Worm (Caenorhabditis elegans): ENCODE data around the gene gst-30.

DNA sequence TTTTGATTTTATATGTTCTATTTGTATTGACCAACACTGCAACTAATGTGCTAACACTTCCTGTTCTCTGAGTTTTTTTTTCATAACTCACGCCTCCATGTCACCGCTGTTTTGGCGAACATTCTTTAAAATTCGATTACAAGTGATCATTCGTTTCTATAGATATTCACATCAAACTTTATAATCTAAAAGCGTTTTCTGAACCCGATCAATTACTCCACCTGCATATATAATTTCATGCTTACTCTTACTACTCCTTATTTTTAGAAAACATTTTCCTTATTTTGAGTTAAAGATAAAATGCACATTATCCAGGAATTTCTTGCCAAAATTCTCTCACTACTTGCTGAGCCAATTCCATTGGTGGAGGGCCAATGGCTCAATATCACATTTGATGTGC lies 48.9 kb downstream of the gst-30 start, which contains the start of gene R05F9.7:
- TF ChIP-seq dao-5 (tag; optimal IDR thresholded peaks at IDR 0.05), result no peak
- no peak for TF ChIP-seq him-1 (tag; optimal IDR thresholded peaks at IDR 0.05)
